Worm (Caenorhabditis elegans) whole organism, young adult: ENCODE measurements around the gene lelo-4.

ENCODE experiments used
- dpff-1 ChIP-seq: sonication (generic microtip); optimal IDR thresholded peaks from 2 replicates; lab custom pipeline; 2017; ENCODE audit warnings: mild to moderate bottlenecking, missing genetic modification characterization, missing compliant biosample characterization
- egrh-3 ChIP-seq: fragments of 200-800 bp; sonication (Bioruptor generic); IDR thresholded peaks from 2 replicates; pipeline ENCODE4 v1.3.6; 2022; ENCODE audit warnings: missing genetic modification reagents, missing genetic modification characterization, missing compliant biosample characterization
- somi-1 ChIP-seq: fragments of 200-800 bp; sonication (Bioruptor generic); optimal IDR thresholded peaks from 2 replicates; lab custom pipeline; 2018; ENCODE audit warnings: mild to moderate bottlenecking, missing genetic modification characterization, missing compliant biosample characterization

DNA sequence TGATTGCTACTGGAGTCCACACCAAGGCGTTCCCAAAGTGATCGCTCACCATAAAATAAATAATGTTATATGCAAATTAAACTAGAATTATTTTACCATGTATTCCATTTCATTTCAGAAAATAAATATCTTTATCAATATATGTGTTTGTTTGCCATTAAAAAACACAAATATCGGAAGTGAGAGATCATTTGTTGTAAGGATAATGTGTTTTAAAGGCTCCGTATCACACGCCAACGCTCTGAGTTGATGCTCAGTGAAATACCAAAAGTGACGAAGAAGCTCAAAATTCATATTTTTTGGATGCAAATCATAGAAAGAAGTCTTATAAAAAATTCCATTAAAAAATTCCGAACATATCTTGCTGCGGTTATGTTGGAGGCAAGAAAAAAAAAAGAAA is 18.5 kb upstream of the lelo-4 start:
- TF ChIP-seq somi-1 (GFP tag; lab: Kevin White, UChicago) = no peak
- no peak for TF ChIP-seq dpff-1
- TF ChIP-seq egrh-3 (GFP tag; lab: Robert Waterston, UW) = no peak
